Fruit fly (Drosophila melanogaster) whole organism, pupa: ENCODE measurements around the gene Srg3.

Experiments
- CG10348 ChIP-seq: fragments of 200-800 bp; sonication (Bioruptor generic); IDR thresholded peaks from 2 replicates; pipeline ENCODE4 v1.3.6; 2022; ENCODE audit warnings: missing biosample characterization, missing genetic modification characterization
- CG13204 ChIP-seq: fragments of 200-800 bp; sonication (Bioruptor generic); optimal IDR thresholded peaks from 2 replicates; lab custom pipeline; 2018; ENCODE audit warnings: missing biosample characterization, mild to moderate bottlenecking, missing genetic modification characterization, moderate library complexity
- CG14655 ChIP-seq: fragments of 200-800 bp; sonication (Bioruptor generic); optimal IDR thresholded peaks from 3 replicates; lab custom pipeline; 2017; ENCODE audit warnings: mild to moderate bottlenecking, missing biosample characterization, missing genetic modification reagents, missing genetic modification characterization
- CG15710 ChIP-seq: fragments of 200-800 bp; sonication (Bioruptor generic); optimal IDR thresholded peaks from 2 replicates; lab custom pipeline; 2018; ENCODE audit warnings: missing biosample characterization, mild to moderate bottlenecking, missing genetic modification characterization, moderate library complexity
- CG17806 ChIP-seq: fragments of 200-800 bp; sonication (Bioruptor generic); optimal IDR thresholded peaks from 2 replicates; lab custom pipeline; 2018; ENCODE audit warnings: missing biosample characterization, mild to moderate bottlenecking, missing genetic modification characterization, moderate library complexity
- CG32121 ChIP-seq: fragments of 200-800 bp; sonication (Bioruptor generic); IDR thresholded peaks from 2 replicates; pipeline ENCODE4 v1.3.6; 2022; ENCODE audit warnings: missing biosample characterization, missing genetic modification characterization
- CG34367 ChIP-seq: fragments of 200-800 bp; sonication (Bioruptor generic); optimal IDR thresholded peaks from 2 replicates; lab custom pipeline; 2018; ENCODE audit warnings: missing biosample characterization, mild to moderate bottlenecking, missing genetic modification characterization
- CG4496 ChIP-seq: fragments of 200-800 bp; sonication (Bioruptor generic); IDR thresholded peaks from 3 replicates; pipeline ENCODE4 v1.3.6; 2022; ENCODE audit warnings: missing biosample characterization, missing genetic modification characterization
- CG8159 ChIP-seq: fragments of 200-800 bp; sonication (Bioruptor generic); optimal IDR thresholded peaks from 3 replicates; lab custom pipeline; 2018; ENCODE audit warnings: missing biosample characterization, mild to moderate bottlenecking, missing genetic modification characterization, moderate library complexity
- CG8301 ChIP-seq: fragments of 200-800 bp; sonication (Bioruptor generic); optimal IDR thresholded peaks from 2 replicates; lab custom pipeline; 2018; ENCODE audit warnings: missing biosample characterization, mild to moderate bottlenecking, missing genetic modification characterization
- CG9948 ChIP-seq: fragments of 200-800 bp; sonication (Bioruptor generic); optimal IDR thresholded peaks from 2 replicates; lab custom pipeline; 2018; ENCODE audit warnings: missing biosample characterization, mild to moderate bottlenecking, missing genetic modification characterization, moderate library complexity
- D1 ChIP-seq: fragments of 200-800 bp; sonication (Bioruptor generic); optimal IDR thresholded peaks from 2 replicates; lab custom pipeline; 2018; ENCODE audit warnings: missing biosample characterization, mild to moderate bottlenecking, missing genetic modification characterization, moderate library complexity
- EcR ChIP-seq: fragments of 200-800 bp; sonication (Bioruptor generic); optimal IDR thresholded peaks from 3 replicates; lab custom pipeline; 2019; ENCODE audit warnings: missing biosample characterization, missing genetic modification characterization, mild to moderate bottlenecking, moderate library complexity, missing genetic modification reagents
- Ets98B ChIP-seq: fragments of 200-800 bp; sonication (Bioruptor generic); IDR thresholded peaks from 2 replicates; pipeline ENCODE4 v1.3.6; 2022; ENCODE audit warnings: missing biosample characterization, missing genetic modification characterization
- Pif1A ChIP-seq: fragments of 200-800 bp; sonication (Bioruptor generic); optimal IDR thresholded peaks from 3 replicates; lab custom pipeline; 2016; ENCODE audit warnings: missing biosample characterization, missing genetic modification characterization
- Pif1B ChIP-seq: fragments of 200-800 bp; sonication (Bioruptor generic); optimal IDR thresholded peaks from 3 replicates; lab custom pipeline; 2016; ENCODE audit warnings: missing biosample characterization, missing genetic modification characterization
- Snoo ChIP-seq: fragments of 200-800 bp; sonication (Bioruptor generic); optimal IDR thresholded peaks from 3 replicates; lab custom pipeline; 2017; ENCODE audit warnings: missing biosample characterization, mild to moderate bottlenecking, missing genetic modification characterization, inconsistent platforms
- fd96Ca ChIP-seq: fragments of 200-800 bp; sonication (Bioruptor generic); IDR thresholded peaks from 3 replicates; pipeline ENCODE4 v1.3.6; 2022; ENCODE audit warnings: missing biosample characterization, missing genetic modification characterization
- gl ChIP-seq: fragments of 200-800 bp; sonication (Bioruptor generic); optimal IDR thresholded peaks from 2 replicates; lab custom pipeline; 2018; ENCODE audit warnings: missing biosample characterization, mild to moderate bottlenecking, missing genetic modification characterization
- rn ChIP-seq: fragments of 200-800 bp; sonication (Bioruptor generic); IDR thresholded peaks from 2 replicates; pipeline ENCODE4 v1.3.6; 2022; ENCODE audit warnings: missing biosample characterization, missing genetic modification characterization

Gene Srg3

DNA sequence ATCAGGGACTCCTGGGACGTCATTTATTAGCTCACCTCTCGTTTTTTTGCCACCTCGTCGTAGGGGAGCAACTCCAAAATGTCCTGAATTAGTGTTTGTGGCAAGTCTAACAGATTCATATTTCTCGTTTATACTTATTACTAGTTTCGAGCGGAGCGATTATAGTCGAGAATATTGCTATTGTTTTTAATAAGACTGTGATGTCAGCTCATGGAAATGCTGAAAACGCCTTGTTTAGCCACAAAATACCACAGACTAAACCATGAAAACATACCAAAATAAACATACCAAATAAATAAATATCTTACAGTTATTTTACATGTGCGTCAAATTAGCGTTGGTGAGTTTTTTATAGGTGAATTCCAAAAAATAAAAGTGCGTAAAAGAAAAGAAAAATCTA lies 44.6 kb downstream of the Srg3 start, which contains the start of gene pall:
TSS of gene pall (minus strand) at position 205 of the 400 bp plus-strand sequence.
- no peak for TF ChIP-seq Pif1A
- TF ChIP-seq CG4496 (GFP tag; lab: Robert Waterston, UW): no peak
- no peak for TF ChIP-seq D1 (tag; lab: Kevin White, UChicago)
- TF ChIP-seq, all 21 proteins: peak for 0

DNA sequence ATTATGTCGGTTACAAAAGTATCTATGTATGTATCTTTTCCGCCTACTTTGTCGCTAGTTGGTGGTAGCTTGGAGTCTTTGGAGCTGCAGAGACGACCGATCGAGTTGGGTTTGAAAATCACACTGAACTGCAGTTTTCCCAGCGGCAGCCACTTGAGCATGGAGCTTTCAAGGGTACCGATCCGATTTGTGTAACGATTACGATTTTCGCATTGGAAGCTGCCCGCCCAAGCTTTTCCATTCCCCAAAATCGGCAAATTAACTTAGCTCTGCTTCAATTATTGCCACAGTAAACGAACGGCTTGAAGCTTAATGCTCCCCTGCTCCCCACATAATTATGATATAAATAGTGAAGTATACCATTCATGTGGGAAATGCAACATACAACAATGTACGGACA lies 46.1 kb downstream of the Srg3 start, which contains the start of gene CG32036:
TSS of gene CG32036 (minus strand) at position 101 of the 400 bp plus-strand sequence.
- no peak for TF ChIP-seq gl (tag; lab: Kevin White, UChicago)
- no peak for TF ChIP-seq CG32121 (GFP tag; lab: Robert Waterston, UW)
- TF ChIP-seq CG10348 (GFP tag; lab: Robert Waterston, UW): no peak
- TF ChIP-seq CG4496 (GFP tag; lab: Robert Waterston, UW): peak; percentile 12; the same call in 1 of the 3 replicates
- TF ChIP-seq Ets98B: no peak; the same call in 1 of the 2 replicates
- no peak for TF ChIP-seq Pif1B (GFP tag; lab: Kevin White, UChicago)
- no peak for TF ChIP-seq CG14655 (GFP tag; lab: Kevin White, UChicago)

DNA sequence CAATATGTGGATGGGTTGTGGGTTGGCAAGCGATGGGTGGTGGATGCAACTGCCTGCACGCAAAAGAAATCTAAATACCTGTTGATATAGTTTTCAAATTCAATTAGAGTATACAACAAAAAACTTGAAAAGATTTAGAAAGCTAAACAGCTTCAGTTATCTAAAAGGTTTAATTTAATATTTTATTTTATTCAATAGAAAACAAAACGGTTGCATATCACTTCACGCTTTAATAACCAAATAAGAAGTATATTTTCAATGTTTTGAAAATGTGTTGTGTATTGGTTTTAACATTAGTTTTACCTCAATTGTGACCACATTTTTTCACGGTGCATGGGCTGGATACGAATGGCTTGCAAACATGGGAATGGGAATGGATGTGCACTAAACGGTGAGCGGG lies 46.6 kb downstream of the Srg3 start:
- TF ChIP-seq Pif1B (GFP tag; lab: Kevin White, UChicago) (no peak), CG32121 (GFP tag; lab: Robert Waterston, UW) (peak; percentile 48)

DNA sequence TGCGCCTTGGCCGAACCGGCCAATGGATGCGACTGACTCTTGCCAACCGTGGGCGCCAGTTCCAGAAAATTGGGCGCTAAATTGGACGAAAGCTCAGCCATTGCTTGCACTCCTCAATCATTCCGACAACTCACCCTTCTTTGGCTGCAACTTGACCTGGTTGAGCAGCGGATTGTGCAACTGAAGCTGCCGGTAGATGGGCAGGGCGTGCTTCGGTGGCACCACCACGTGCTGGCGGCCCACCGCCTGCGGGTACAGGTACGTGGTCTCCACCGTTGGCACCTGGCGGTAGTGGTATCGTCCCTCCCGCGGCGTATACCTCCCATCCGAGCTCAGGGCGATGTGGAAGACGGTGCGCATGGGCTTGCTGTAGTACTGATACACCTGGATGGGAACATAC lies 47.4 kb downstream of the Srg3 start:
- no peak for TF ChIP-seq CG9948 (tag; lab: Kevin White, UChicago)
- no peak for TF ChIP-seq CG13204 (GFP tag; lab: Kevin White, UChicago)
- TF ChIP-seq CG4496 (GFP tag; lab: Robert Waterston, UW): no peak
- TF ChIP-seq CG8159 (tag; lab: Kevin White, UChicago): no peak
- no peak for TF ChIP-seq rn
- TF ChIP-seq Snoo (tag; lab: Kevin White, UChicago): no peak
- no peak for TF ChIP-seq Pif1B (GFP tag; lab: Kevin White, UChicago)
- TF ChIP-seq CG15710 (tag; lab: Kevin White, UChicago): no peak
- TF ChIP-seq fd96Ca (GFP tag; lab: Robert Waterston, UW): no peak
- no peak for TF ChIP-seq CG34367 (tag; lab: Kevin White, UChicago)
- TF ChIP-seq D1 (tag; lab: Kevin White, UChicago): no peak
- TF ChIP-seq CG8301 (tag; lab: Kevin White, UChicago): no peak
- TF ChIP-seq, all 21 proteins: peak for 0

DNA sequence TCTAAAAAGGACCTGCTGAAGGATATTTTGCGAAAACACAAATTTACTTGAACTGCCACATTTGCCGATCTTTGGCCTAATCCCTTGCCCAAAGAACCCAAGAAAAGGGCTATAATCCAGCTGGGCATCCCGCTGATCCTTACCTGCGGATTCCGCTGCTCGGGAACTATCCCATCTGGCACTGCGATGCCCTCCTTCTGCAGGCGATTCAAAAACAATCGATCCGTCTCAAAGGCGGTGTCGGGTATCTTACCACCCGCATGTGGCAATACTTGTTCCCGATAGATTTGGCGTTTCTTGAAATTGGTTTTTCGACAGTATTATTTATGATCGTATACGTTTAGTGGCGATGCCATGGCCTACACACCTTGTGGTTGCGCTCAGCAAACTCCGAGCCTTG lies 48.3 kb downstream of the Srg3 start:
- TF ChIP-seq Pif1A: no peak
- no peak for TF ChIP-seq rn

DNA sequence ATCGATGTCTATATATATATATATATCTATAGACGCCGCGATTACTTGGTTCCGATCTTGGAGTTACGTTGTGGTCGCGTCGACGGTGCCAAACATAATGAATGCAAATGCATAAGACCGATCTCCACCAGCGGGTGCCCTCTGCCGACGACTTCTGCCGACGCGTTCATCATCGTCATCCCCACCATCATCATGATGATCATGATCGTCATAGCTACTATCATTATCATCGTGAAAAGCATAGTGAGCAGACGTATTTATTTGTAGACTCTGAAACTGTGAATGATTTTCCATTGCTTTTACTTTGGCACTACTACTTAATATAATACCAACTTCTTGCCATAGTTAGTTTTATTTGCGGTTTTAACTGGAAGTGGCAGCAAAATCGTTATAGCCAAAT lies 49.1 kb downstream of the Srg3 start, which contains the start of gene CG32037:
TSS of gene CG32037 (minus strand) at position 101 of the 400 bp plus-strand sequence.
- TF ChIP-seq CG8301 (tag; lab: Kevin White, UChicago) (no peak), EcR (GFP tag; lab: Kevin White, UChicago) (no peak), CG32121 (GFP tag; lab: Robert Waterston, UW) (no peak), Snoo (tag; lab: Kevin White, UChicago) (no peak), CG17806 (no peak), CG4496 (GFP tag; lab: Robert Waterston, UW) (no peak), gl (tag; lab: Kevin White, UChicago) (no peak), CG34367 (tag; lab: Kevin White, UChicago) (no peak)
- TF ChIP-seq, all 21 proteins: peak for 0
